Fruit fly (Drosophila melanogaster) whole organism: Measurements from ENCODE around the gene Der-1.

Experiments used
- CG8478 ChIP-seq: fragments of >200 bp; optimal IDR thresholded peaks from 2 replicates; lab custom pipeline; 2018; ENCODE audit warnings: inconsistent platforms
- EcR ChIP-seq, 2 experiments: fragments of >200 bp; optimal IDR thresholded peaks; 2 replicates each; lab custom pipeline; 2017; ENCODE audit warnings: missing biosample characterization in 2 of 2, missing genetic modification characterization in 2 of 2, missing genetic modification reagents in 2 of 2
- pan ChIP-seq: fragments of >200 bp; optimal IDR thresholded peaks from 2 replicates; lab custom pipeline; 2017
- psq ChIP-seq: fragments of >200 bp; optimal IDR thresholded peaks from 2 replicates; lab custom pipeline; 2017

dm6 chr2L:1986343-1987280 lies 12.9 kb downstream of the Der-1 start:
- TF ChIP-seq EcR (GFP tag; optimal IDR thresholded peaks at IDR 0.05; lab: Kevin White, UChicago) (no peak), pan (lab: Kevin White, UChicago) (no peak), CG8478 (lab: Kevin White, UChicago) (no peak), psq (lab: Kevin White, UChicago) (no peak)
